Worm (Caenorhabditis elegans) whole organism, young adult: Measurements from ENCODE around the gene tig-2.
"Not testable (repeated sequence)": the region's sequence is repeated elsewhere in the genome, so short reads cannot be mapped to it uniquely, and the experiment has no call there.

Source experiments
- B0019.2 ChIP-seq: fragments of 200-800 bp; sonication (Bioruptor generic); conservative IDR thresholded peaks from 2 replicates; pipeline ENCODE4 v1.3.6; 2022; ENCODE audit warnings: missing genetic modification reagents, missing genetic modification characterization, missing compliant biosample characterization
- B0336.3 ChIP-seq: fragments of 200-800 bp; sonication (Bioruptor generic); IDR thresholded peaks from 2 replicates; pipeline ENCODE4 v1.3.6; 2022; ENCODE audit warnings: missing genetic modification characterization, missing compliant biosample characterization
- D2030.7 ChIP-seq: fragments of 200-800 bp; sonication (Bioruptor generic); IDR thresholded peaks from 2 replicates; pipeline ENCODE4 v1.3.6; 2022; ENCODE audit warnings: missing genetic modification reagents, missing genetic modification characterization, missing compliant biosample characterization
- F33H1.4 ChIP-seq: fragments of 200-800 bp; sonication (Bioruptor generic); IDR thresholded peaks from 2 replicates; pipeline ENCODE4 v1.3.6; 2022; ENCODE audit warnings: missing genetic modification reagents, missing genetic modification characterization, missing compliant biosample characterization
- F52B5.7 ChIP-seq: sonication (generic microtip); optimal IDR thresholded peaks from 2 replicates; lab custom pipeline; 2016; ENCODE audit warnings: mild to moderate bottlenecking, missing genetic modification characterization, missing compliant biosample characterization
- F57C9.4 ChIP-seq: sonication (generic microtip); optimal IDR thresholded peaks from 2 replicates; lab custom pipeline; 2017; ENCODE audit warnings: mild to moderate bottlenecking, missing genetic modification characterization, missing compliant biosample characterization
- K12H6.12 ChIP-seq: fragments of 200-800 bp; sonication (Bioruptor generic); optimal IDR thresholded peaks from 2 replicates; lab custom pipeline; 2018; ENCODE audit warnings: mild to moderate bottlenecking, missing genetic modification characterization, missing compliant biosample characterization
- Y53F4B.3 ChIP-seq: fragments of 200-800 bp; sonication (Bioruptor generic); IDR thresholded peaks from 2 replicates; pipeline ENCODE4 v1.3.6; 2022; ENCODE audit warnings: missing genetic modification reagents, missing genetic modification characterization, missing compliant biosample characterization
- Y53G8AR.9 ChIP-seq: fragments of 200-800 bp; sonication (Bioruptor generic); conservative IDR thresholded peaks from 2 replicates; pipeline ENCODE4 v1.3.6; 2022; ENCODE audit warnings: missing genetic modification reagents, missing genetic modification characterization, missing compliant biosample characterization
- Y79H2A.3 ChIP-seq: fragments of 200-800 bp; sonication (Bioruptor generic); conservative IDR thresholded peaks from 2 replicates; pipeline ENCODE4 v1.3.6; 2022; ENCODE audit warnings: missing genetic modification reagents, missing genetic modification characterization, missing compliant biosample characterization
- ZK185.1 ChIP-seq: sonication (generic microtip); optimal IDR thresholded peaks from 2 replicates; lab custom pipeline; 2016; ENCODE audit warnings: mild to moderate bottlenecking, missing genetic modification characterization, missing compliant biosample characterization; ENCODE audit not compliant: poor library complexity, severe bottlenecking
- ama-1 ChIP-seq, 3 experiments: fragments of 150-350 bp in 1 of 3; sonication (generic microtip) in 2 of 3; optimal IDR thresholded peaks; 2 replicates each; lab custom pipeline; 2014 to 2018; ENCODE audit warnings: missing biosample characterization in 2 of 3, missing genetic modification characterization in 2 of 3, missing genetic modification reagents in 2 of 3
- athp-1 ChIP-seq: sonication (generic microtip); optimal IDR thresholded peaks from 2 replicates; lab custom pipeline; 2017; ENCODE audit warnings: mild to moderate bottlenecking, missing genetic modification characterization, missing compliant biosample characterization
- attf-3 ChIP-seq: fragments of 200-800 bp; sonication (Bioruptor generic); conservative IDR thresholded peaks from 2 replicates; pipeline ENCODE4 v1.3.6; 2022; ENCODE audit warnings: missing genetic modification reagents, missing genetic modification characterization, missing compliant biosample characterization
- attf-5 ChIP-seq: fragments of 200-800 bp; sonication (Bioruptor generic); optimal IDR thresholded peaks from 2 replicates; lab custom pipeline; 2018; ENCODE audit warnings: mild to moderate bottlenecking, missing genetic modification characterization, missing compliant biosample characterization
- bed-2 ChIP-seq: fragments of 200-800 bp; sonication (Bioruptor generic); IDR thresholded peaks from 2 replicates; pipeline ENCODE4 v1.3.6; 2022; ENCODE audit warnings: missing genetic modification reagents, missing genetic modification characterization, missing compliant biosample characterization
- cebp-1 ChIP-seq, 2 experiments: fragments of 200-800 bp in 1 of 2; sonication (Bioruptor generic) in 1 of 2; sonication (generic microtip) in 1 of 2; IDR thresholded peaks in 1 of 2; optimal IDR thresholded peaks in 1 of 2; 2 replicates each; pipeline versions ENCODE4 v1.3.6 to Lab custom; 2017 to 2022; ENCODE audit warnings: missing compliant biosample characterization in 2 of 2, missing genetic modification characterization in 2 of 2, mild to moderate bottlenecking in 1 of 2, missing genetic modification reagents in 1 of 2, moderate library complexity in 1 of 2
- ceh-40 ChIP-seq: fragments of 200-800 bp; sonication (Bioruptor generic); IDR thresholded peaks from 2 replicates; pipeline ENCODE4 v1.3.6; 2022; ENCODE audit warnings: missing genetic modification characterization, missing compliant biosample characterization
- ceh-58 ChIP-seq: fragments of 200-800 bp; sonication (Bioruptor generic); IDR thresholded peaks from 2 replicates; pipeline ENCODE4 v1.3.6; 2022; ENCODE audit warnings: missing genetic modification characterization, missing compliant biosample characterization
- dpff-1 ChIP-seq: sonication (generic microtip); optimal IDR thresholded peaks from 2 replicates; lab custom pipeline; 2017; ENCODE audit warnings: mild to moderate bottlenecking, missing genetic modification characterization, missing compliant biosample characterization
- dpl-1 ChIP-seq: fragments of 150-350 bp; optimal IDR thresholded peaks from 2 replicates; lab custom pipeline; 2014; ENCODE audit warnings: missing biosample characterization, missing genetic modification reagents, missing genetic modification characterization
- efl-1 ChIP-seq: fragments of 150-350 bp; optimal IDR thresholded peaks from 2 replicates; lab custom pipeline; 2014; ENCODE audit warnings: missing biosample characterization, missing genetic modification reagents, missing genetic modification characterization
- egl-18 ChIP-seq: fragments of 200-800 bp; sonication (Bioruptor generic); IDR thresholded peaks from 2 replicates; pipeline ENCODE4 v1.3.6; 2022; ENCODE audit warnings: missing genetic modification reagents, missing genetic modification characterization, missing compliant biosample characterization
- egl-44 ChIP-seq: fragments of 200-800 bp; sonication (Bioruptor generic); IDR thresholded peaks from 2 replicates; pipeline ENCODE4 v1.3.6; 2022; ENCODE audit warnings: missing genetic modification reagents, missing genetic modification characterization, missing compliant biosample characterization
- ekl-4 ChIP-seq: fragments of 200-800 bp; sonication (Bioruptor generic); IDR thresholded peaks from 2 replicates; pipeline ENCODE4 v1.3.6; 2022; ENCODE audit warnings: missing genetic modification reagents, missing genetic modification characterization, missing compliant biosample characterization
- fkh-3 ChIP-seq: sonication (generic microtip); optimal IDR thresholded peaks from 2 replicates; lab custom pipeline; 2016; ENCODE audit warnings: mild to moderate bottlenecking, missing genetic modification characterization, missing compliant biosample characterization
- gei-17 ChIP-seq: fragments of 200-800 bp; sonication (Bioruptor generic); optimal IDR thresholded peaks from 2 replicates; lab custom pipeline; 2018; ENCODE audit warnings: mild to moderate bottlenecking, missing genetic modification characterization, missing compliant biosample characterization
- hlh-26 ChIP-seq: fragments of 200-800 bp; sonication (Bioruptor generic); conservative IDR thresholded peaks from 2 replicates; pipeline ENCODE4 v1.3.6; 2022; ENCODE audit warnings: missing genetic modification reagents, missing genetic modification characterization, missing compliant biosample characterization
- hmg-20 ChIP-seq: fragments of 200-800 bp; sonication (Bioruptor generic); IDR thresholded peaks from 2 replicates; pipeline ENCODE4 v1.3.6; 2022; ENCODE audit warnings: missing genetic modification reagents, missing genetic modification characterization, missing compliant biosample characterization
- hrde-1 ChIP-seq: sonication (generic microtip); optimal IDR thresholded peaks from 2 replicates; lab custom pipeline; 2016; ENCODE audit warnings: missing genetic modification characterization, mild to moderate bottlenecking, missing compliant biosample characterization, moderate library complexity, missing genotype, missing genetic modification reagents, borderline replicate concordance
- hsf-1 ChIP-seq: fragments of 200-800 bp; sonication (Bioruptor generic); IDR thresholded peaks from 2 replicates; pipeline ENCODE4 v1.3.6; 2022; ENCODE audit warnings: missing genetic modification reagents, missing genetic modification characterization, missing compliant biosample characterization
- lir-1 ChIP-seq: fragments of 200-800 bp; sonication (Bioruptor generic); conservative IDR thresholded peaks from 2 replicates; pipeline ENCODE4 v1.3.6; 2022; ENCODE audit warnings: missing genetic modification reagents, missing genetic modification characterization, missing compliant biosample characterization
- lsl-1 ChIP-seq: fragments of 200-800 bp; sonication (Bioruptor generic); optimal IDR thresholded peaks from 2 replicates; lab custom pipeline; 2018; ENCODE audit warnings: mild to moderate bottlenecking, missing genetic modification characterization, moderate library complexity, missing compliant biosample characterization
- madf-10 ChIP-seq: sonication (generic microtip); optimal IDR thresholded peaks from 2 replicates; lab custom pipeline; 2016; ENCODE audit warnings: mild to moderate bottlenecking, missing genetic modification characterization, missing compliant biosample characterization
- madf-6 ChIP-seq: fragments of 200-800 bp; sonication (Bioruptor generic); IDR thresholded peaks from 2 replicates; pipeline ENCODE4 v1.3.6; 2022; ENCODE audit warnings: missing genetic modification reagents, missing genetic modification characterization, missing compliant biosample characterization
- nhr-179 ChIP-seq: sonication (generic microtip); optimal IDR thresholded peaks from 2 replicates; lab custom pipeline; 2016; ENCODE audit warnings: mild to moderate bottlenecking, missing genetic modification characterization, missing compliant biosample characterization
- nhr-27 ChIP-seq: fragments of 200-800 bp; sonication (Bioruptor generic); optimal IDR thresholded peaks from 2 replicates; lab custom pipeline; 2018; ENCODE audit warnings: mild to moderate bottlenecking, missing genetic modification characterization, moderate library complexity, missing compliant biosample characterization
- sea-2 ChIP-seq: fragments of 200-800 bp; sonication (Bioruptor generic); IDR thresholded peaks from 2 replicates; pipeline ENCODE4 v1.3.6; 2022; ENCODE audit warnings: missing genetic modification characterization, missing compliant biosample characterization
- snpc-4 ChIP-seq, 5 experiments: fragments of 150-350 bp in 1 of 5; sonication (generic microtip) in 4 of 5; optimal IDR thresholded peaks; 2 replicates each; lab custom pipeline; 2014 to 2018; ENCODE audit warnings: missing genetic modification characterization in 5 of 5, missing biosample characterization in 3 of 5, antibody characterized with exemption in 2 of 5, mild to moderate bottlenecking in 2 of 5, missing compliant biosample characterization in 2 of 5, missing genotype in 2 of 5, moderate library complexity in 2 of 5, missing genetic modification reagents in 1 of 5
- somi-1 ChIP-seq: fragments of 200-800 bp; sonication (Bioruptor generic); optimal IDR thresholded peaks from 2 replicates; lab custom pipeline; 2018; ENCODE audit warnings: mild to moderate bottlenecking, missing genetic modification characterization, missing compliant biosample characterization
- tbx-9 ChIP-seq: sonication (generic microtip); optimal IDR thresholded peaks from 2 replicates; lab custom pipeline; 2016; ENCODE audit warnings: borderline replicate concordance, missing genetic modification characterization, inconsistent platforms, missing compliant biosample characterization
- unc-130 ChIP-seq: sonication (generic microtip); optimal IDR thresholded peaks from 2 replicates; lab custom pipeline; 2016; ENCODE audit warnings: missing genetic modification reagents, missing genetic modification characterization, missing compliant biosample characterization
- xnd-1 ChIP-seq: sonication (generic microtip); optimal IDR thresholded peaks from 2 replicates; lab custom pipeline; 2016; ENCODE audit warnings: missing genotype, missing genetic modification reagents, missing genetic modification characterization, missing compliant biosample characterization
- ztf-25 ChIP-seq: fragments of 200-800 bp; sonication (Bioruptor generic); IDR thresholded peaks from 2 replicates; pipeline ENCODE4 v1.3.6; 2022; ENCODE audit warnings: missing genetic modification reagents, missing genetic modification characterization, missing compliant biosample characterization
- ztf-28 ChIP-seq: fragments of 200-800 bp; sonication (Bioruptor generic); IDR thresholded peaks from 2 replicates; pipeline ENCODE4 v1.3.6; 2022; ENCODE audit warnings: missing genetic modification reagents, missing genetic modification characterization, missing compliant biosample characterization

The tig-2 gene

DNA sequence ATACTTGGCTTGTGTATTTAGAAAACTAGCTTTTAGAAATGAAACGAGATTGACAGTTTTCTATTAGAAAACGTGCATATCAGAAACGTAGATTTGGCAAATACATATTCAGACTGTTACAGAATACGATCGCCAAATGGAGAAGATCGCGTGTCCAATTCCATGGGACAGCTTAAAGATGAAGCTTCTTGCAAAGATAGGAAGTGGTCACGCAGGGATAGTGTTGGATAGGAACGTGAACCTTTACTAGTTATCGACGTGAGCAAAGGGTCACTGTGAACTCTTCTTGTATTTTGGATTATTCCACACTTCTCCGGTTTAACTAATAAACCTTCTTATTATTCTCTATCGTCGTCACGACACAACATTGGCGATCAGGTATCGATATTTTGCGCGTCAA is 30.7 kb upstream of the tig-2 start, which contains the start of gene bgnt-1.4:
TSS of gene bgnt-1.4 (plus strand) at position 301 of the 400 bp plus-strand sequence.
- not testable (repeated sequence) for TF ChIP-seq ztf-25 (GFP tag; lab: Robert Waterston, UW); nhr-27 (tag; lab: Kevin White, UChicago); ekl-4 (GFP tag; lab: Robert Waterston, UW)

DNA sequence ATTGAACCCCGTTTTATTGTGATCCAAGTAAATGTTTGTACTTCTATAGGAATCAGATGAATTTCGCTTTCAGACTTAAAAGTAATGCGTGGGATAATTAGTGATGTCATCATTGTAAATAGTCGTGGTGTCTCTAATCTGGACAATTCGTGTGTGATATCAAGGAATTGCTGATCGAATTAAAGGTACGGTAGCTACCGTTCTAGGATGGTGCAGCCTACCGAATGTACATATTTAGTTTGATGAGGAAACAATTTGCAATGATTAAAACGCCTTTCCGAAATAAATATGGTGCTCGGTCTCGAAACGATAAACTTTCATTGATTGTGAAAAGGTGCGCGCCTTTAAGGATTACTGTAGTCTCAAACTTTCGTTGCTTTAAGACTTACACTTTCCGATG is 28.6 kb upstream of the tig-2 start:
- no peak for TF ChIP-seq dpff-1 (tag; lab: Kevin White, UChicago)
- TF ChIP-seq ZK185.1, result no peak
- TF ChIP-seq xnd-1, result no peak
- no peak; the same call in 1 of the 2 replicates for TF ChIP-seq B0336.3 (GFP tag; lab: Robert Waterston, UW)
- no peak for TF ChIP-seq F52B5.7
- no peak for TF ChIP-seq ztf-25 (GFP tag; lab: Robert Waterston, UW)
- peak; percentile 52; the same call in 1 of the 2 replicates for TF ChIP-seq ekl-4 (GFP tag; lab: Robert Waterston, UW)
- no peak for TF ChIP-seq gei-17 (GFP tag; lab: Kevin White, UChicago)
- peak; percentile 79 for TF ChIP-seq Y53G8AR.9 (GFP tag; lab: Robert Waterston, UW)
- no peak for TF ChIP-seq somi-1 (GFP tag; lab: Kevin White, UChicago)
- 0 out of 2 replicates have a peak, but pooled peaks have one; percentile 3 for TF ChIP-seq hmg-20 (GFP tag; lab: Robert Waterston, UW)
- no peak for TF ChIP-seq F57C9.4 (tag; lab: Kevin White, UChicago)
- no peak for TF ChIP-seq lsl-1 (GFP tag; lab: Kevin White, UChicago)
- no peak for TF ChIP-seq D2030.7 (GFP tag; lab: Robert Waterston, UW)
- 0 out of 2 replicates have a peak, but pooled peaks have one; percentile 21 for TF ChIP-seq F33H1.4
- no peak for TF ChIP-seq sea-2 (GFP tag; lab: Robert Waterston, UW)
- no peak for TF ChIP-seq nhr-27 (tag; lab: Kevin White, UChicago)
- TF ChIP-seq snpc-4 (GFP tag; optimal IDR thresholded peaks at IDR 0.05; lab: Kevin White, UChicago), result no peak
- no peak for TF ChIP-seq snpc-4 (tag; optimal IDR thresholded peaks at IDR 0.05; lab: Kevin White, UChicago)
- TF ChIP-seq unc-130 (GFP tag; lab: Kevin White, UChicago), result no peak
- no peak for TF ChIP-seq efl-1 (GFP tag; lab: Kevin White, UChicago)
- no peak for TF ChIP-seq attf-3 (GFP tag; lab: Robert Waterston, UW)
- TF ChIP-seq K12H6.12 (tag; lab: Kevin White, UChicago), result no peak
- TF ChIP-seq B0019.2 (GFP tag; lab: Robert Waterston, UW), result no peak
- TF ChIP-seq fkh-3 (tag; lab: Kevin White, UChicago), result no peak
- no peak for TF ChIP-seq dpl-1
- TF ChIP-seq nhr-179 (tag; lab: Kevin White, UChicago), result no peak
- no peak for TF ChIP-seq Y53F4B.3 (GFP tag; lab: Robert Waterston, UW)
- TF ChIP-seq ztf-28 (GFP tag; lab: Robert Waterston, UW), result no peak
- TF ChIP-seq tbx-9, result no peak
- no peak for TF ChIP-seq bed-2
- TF ChIP-seq Y79H2A.3, result no peak
- no peak for TF ChIP-seq egl-44 (GFP tag; lab: Robert Waterston, UW)
- TF ChIP-seq ama-1 (optimal IDR thresholded peaks at IDR 0.05; lab: Kevin White, UChicago), result no peak
- peak in 1 of 2 experiments; percentile 37 for TF ChIP-seq ama-1 (GFP tag; optimal IDR thresholded peaks at IDR 0.05; lab: Kevin White, UChicago)
- TF ChIP-seq ceh-40 (GFP tag; lab: Robert Waterston, UW), result no peak
- TF ChIP-seq madf-6 (GFP tag; lab: Robert Waterston, UW), result peak; percentile 63
- no peak for TF ChIP-seq attf-5
- peak; percentile 74 for TF ChIP-seq hsf-1 (GFP tag; lab: Robert Waterston, UW)
- no peak for TF ChIP-seq ceh-58 (GFP tag; lab: Robert Waterston, UW)
- TF ChIP-seq egl-18, result no peak
- no peak for TF ChIP-seq madf-10
- no peak for TF ChIP-seq cebp-1 (GFP tag; IDR thresholded peaks at IDR 0.05; lab: Robert Waterston, UW)
- no peak for TF ChIP-seq cebp-1 (tag; optimal IDR thresholded peaks at IDR 0.05; lab: Kevin White, UChicago)
- TF ChIP-seq hrde-1, result peak; percentile 10
- no peak for TF ChIP-seq hlh-26 (GFP tag; lab: Robert Waterston, UW)
- TF ChIP-seq athp-1 (tag; lab: Kevin White, UChicago), result no peak
- TF ChIP-seq lir-1 (GFP tag; lab: Robert Waterston, UW), result no peak
